Worm (Caenorhabditis elegans): ENCODE data around the gene ttll-12.

ce11 chrII:9343955-9344354 lies 5.2 kb downstream of the ttll-12 start:
- TF ChIP-seq mml-1 (tag; optimal IDR thresholded peaks at IDR 0.05) (no peak), ama-1 (optimal IDR thresholded peaks at IDR 0.05) (no peak), elt-2 (tag; optimal IDR thresholded peaks at IDR 0.05) (no peak), ceh-16 (tag; optimal IDR thresholded peaks at IDR 0.05) (no peak), ceh-82 (tag; optimal IDR thresholded peaks at IDR 0.05) (no peak), nhr-28 (tag; optimal IDR thresholded peaks at IDR 0.05) (no peak), zag-1 (tag; optimal IDR thresholded peaks at IDR 0.05) (no peak)

All from whole organism, L3 larva.